Fruit fly (Drosophila melanogaster): ENCODE results near the gene abo.

DNA sequence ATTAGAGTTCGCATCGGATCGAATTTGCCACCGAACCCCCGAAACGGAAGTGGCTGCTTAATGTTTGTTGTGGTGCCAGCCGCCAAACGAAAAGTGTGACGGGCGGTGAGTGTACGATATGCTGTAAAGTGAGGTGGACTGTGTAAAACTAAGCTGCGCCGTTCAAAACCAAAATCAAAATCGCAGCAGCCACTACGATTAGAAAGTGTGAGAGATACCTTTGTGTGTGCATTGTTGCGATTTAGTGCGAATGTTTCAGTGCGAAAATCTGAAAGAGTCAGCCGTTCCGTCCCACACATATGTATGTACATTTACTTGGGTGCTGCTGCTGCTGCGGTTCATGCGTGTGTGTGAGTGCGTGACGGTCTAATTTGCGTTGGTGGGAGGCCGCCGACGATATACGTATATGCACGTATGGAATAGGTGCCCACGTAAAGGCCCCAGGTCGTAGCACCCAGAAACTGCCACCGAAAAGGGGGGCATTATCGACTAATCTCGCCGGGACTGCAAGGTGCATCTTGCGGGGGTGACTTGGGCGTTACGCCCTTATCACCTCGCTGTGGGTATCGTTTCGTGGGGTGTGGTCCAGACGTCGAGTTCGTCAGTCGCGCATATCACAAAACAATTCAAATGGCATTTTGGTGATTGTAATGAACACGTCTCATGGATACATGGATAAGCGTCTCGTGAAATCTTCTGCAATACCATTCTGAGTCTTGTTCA is 1.9 kb upstream of the abo start:
- TF ChIP-seq lola (GFP tag; optimal IDR thresholded peaks at IDR 0.05): no peak
- no peak for TF ChIP-seq Mio (GFP tag; optimal IDR thresholded peaks at IDR 0.05)
- no peak for TF ChIP-seq h (GFP tag; optimal IDR thresholded peaks at IDR 0.05)
- TF ChIP-seq dmrt93B (GFP tag; optimal IDR thresholded peaks at IDR 0.05): no peak
- TF ChIP-seq CG32264 (GFP tag; optimal IDR thresholded peaks at IDR 0.05): no peak
- TF ChIP-seq dl (GFP tag; optimal IDR thresholded peaks at IDR 0.05; ENCODE audit: insufficient read depth in 1 of 2, partially characterized antibody in 2 of 2): no peak
- TF ChIP-seq Abd-B (GFP tag; optimal IDR thresholded peaks at IDR 0.05): no peak
- no peak for TF ChIP-seq Vsx2 (GFP tag; optimal IDR thresholded peaks at IDR 0.05; ENCODE audit: partially characterized antibody)
- no peak for TF ChIP-seq rgr (GFP tag; optimal IDR thresholded peaks at IDR 0.05)
- no peak for TF ChIP-seq sage (GFP tag; optimal IDR thresholded peaks at IDR 0.05)
- no peak for TF ChIP-seq Hr78 (GFP tag; optimal IDR thresholded peaks at IDR 0.05)
- no peak for TF ChIP-seq fru (GFP tag; optimal IDR thresholded peaks at IDR 0.05)
- no peak for TF ChIP-seq dsf (GFP tag; optimal IDR thresholded peaks at IDR 0.05; ENCODE audit: borderline replicate concordance)
- no peak for TF ChIP-seq psq (GFP tag; optimal IDR thresholded peaks at IDR 0.05)

Measured in whole organism, wandering third instar larva.